Fruit fly (Drosophila melanogaster): ENCODE data around the gene fit.

- no peak for TF ChIP-seq insv (optimal IDR thresholded peaks at IDR 0.05)
- TF ChIP-seq psq (optimal IDR thresholded peaks at IDR 0.05) = no peak
- TF ChIP-seq Sin3A (optimal IDR thresholded peaks at IDR 0.05) = no peak
- no peak for TF ChIP-seq ttk (optimal IDR thresholded peaks at IDR 0.05)
- no peak for TF ChIP-seq Myc (optimal IDR thresholded peaks at IDR 0.05)
Measured at dm6 chr3R:21922674-21923323, 38.5 kb upstream of the fit start.

All from Kc167 (cell line).